Fruit fly (Drosophila melanogaster) whole organism, wandering third instar larva: ENCODE data around the gene CG7379.

Experiments used
- Abd-B ChIP-seq: fragments of >200 bp; optimal IDR thresholded peaks from 2 replicates; lab custom pipeline; 2017; ENCODE audit warnings: missing biosample characterization, missing genetic modification characterization
- CG32264 ChIP-seq: fragments of 200-800 bp; sonication (Bioruptor generic); optimal IDR thresholded peaks from 2 replicates; lab custom pipeline; 2016; ENCODE audit warnings: missing biosample characterization, missing genetic modification characterization
- Hr78 ChIP-seq: fragments of >200 bp; optimal IDR thresholded peaks from 2 replicates; lab custom pipeline; 2017; ENCODE audit warnings: missing biosample characterization, missing genetic modification characterization
- Mio ChIP-seq: sonication (Bioruptor generic); optimal IDR thresholded peaks from 2 replicates; lab custom pipeline; 2016; ENCODE audit warnings: missing biosample characterization, missing genetic modification characterization
- Myc ChIP-seq: fragments of >200 bp; optimal IDR thresholded peaks from 2 replicates; lab custom pipeline; 2017
- brk ChIP-seq: fragments of 200-800 bp; sonication (Bioruptor generic); optimal IDR thresholded peaks from 2 replicates; lab custom pipeline; 2016; ENCODE audit warnings: missing biosample characterization, mild to moderate bottlenecking, missing genetic modification characterization
- foxo ChIP-seq, 2 experiments: fragments of 200-800 bp; sonication (Bioruptor generic); optimal IDR thresholded peaks; 2 replicates in 1 of 2; 3 replicates in 1 of 2; lab custom pipeline; 2016 to 2017; ENCODE audit warnings: missing biosample characterization in 2 of 2, missing genetic modification characterization in 2 of 2
- fru ChIP-seq: fragments of 200-800 bp; sonication (Bioruptor generic); optimal IDR thresholded peaks from 3 replicates; lab custom pipeline; 2016; ENCODE audit warnings: missing biosample characterization, mild to moderate bottlenecking, missing genetic modification characterization
- h ChIP-seq: fragments of 200-800 bp; sonication (Bioruptor generic); optimal IDR thresholded peaks from 3 replicates; lab custom pipeline; 2016; ENCODE audit warnings: missing biosample characterization, mild to moderate bottlenecking, missing genetic modification characterization
- lola ChIP-seq: fragments of >200 bp; optimal IDR thresholded peaks from 2 replicates; lab custom pipeline; 2017; ENCODE audit warnings: missing biosample characterization, missing genetic modification characterization
- psq ChIP-seq: fragments of 200-800 bp; sonication (Bioruptor generic); optimal IDR thresholded peaks from 3 replicates; lab custom pipeline; 2017; ENCODE audit warnings: missing biosample characterization, mild to moderate bottlenecking, missing genetic modification characterization, moderate library complexity
- sage ChIP-seq: fragments of 200-800 bp; sonication (Bioruptor generic); optimal IDR thresholded peaks from 2 replicates; lab custom pipeline; 2016; ENCODE audit warnings: missing biosample characterization, mild to moderate bottlenecking, missing genetic modification characterization
- woc ChIP-seq: sonication (Bioruptor generic); optimal IDR thresholded peaks from 2 replicates; lab custom pipeline; 2016; ENCODE audit warnings: missing biosample characterization, mild to moderate bottlenecking, missing genetic modification characterization

- no peak for TF ChIP-seq foxo (GFP tag; optimal IDR thresholded peaks at IDR 0.05; lab: Kevin White, UChicago)
- no peak for TF ChIP-seq psq
- no peak for TF ChIP-seq brk (GFP tag; lab: Kevin White, UChicago)
- TF ChIP-seq h, result no peak
- TF ChIP-seq CG32264 (GFP tag; lab: Kevin White, UChicago), result no peak
- TF ChIP-seq Hr78 (GFP tag; lab: Kevin White, UChicago), result no peak
- no peak for TF ChIP-seq woc
- no peak for TF ChIP-seq Myc (lab: Kevin White, UChicago)
- TF ChIP-seq fru (GFP tag; lab: Kevin White, UChicago), result no peak
- no peak for TF ChIP-seq Abd-B (GFP tag; lab: Kevin White, UChicago)
- TF ChIP-seq sage (GFP tag; lab: Kevin White, UChicago), result no peak
- TF ChIP-seq lola, result no peak
- TF ChIP-seq Mio (GFP tag; lab: Kevin White, UChicago), result no peak
Observed at dm6 chr3R:17795075-17795420, 3.1 kb downstream of the CG7379 start, which contains the start of gene pasi1.
